Worm (Caenorhabditis elegans) whole organism, L1 larva: Measurements from ENCODE around the gene ZK1010.10.

ENCODE experiments used
- C16A3.4 ChIP-seq: fragments of 150-350 bp; optimal IDR thresholded peaks from 2 replicates; lab custom pipeline; 2014; ENCODE audit warnings: missing biosample characterization, missing genetic modification characterization
- F16B12.6 ChIP-seq: fragments of 150-350 bp; optimal IDR thresholded peaks from 2 replicates; lab custom pipeline; 2014; ENCODE audit warnings: missing biosample characterization, missing genetic modification characterization
- alr-1 ChIP-seq: fragments of 200-800 bp; sonication (Bioruptor generic); optimal IDR thresholded peaks from 2 replicates; lab custom pipeline; 2018; ENCODE audit warnings: borderline replicate concordance, mild to moderate bottlenecking, missing genetic modification characterization, missing compliant biosample characterization
- blmp-1 ChIP-seq: fragments of 150-350 bp; optimal IDR thresholded peaks from 2 replicates; lab custom pipeline; 2014; ENCODE audit warnings: missing biosample characterization, missing genetic modification characterization
- ceh-63 ChIP-seq: fragments of 200-800 bp; sonication (Bioruptor generic); optimal IDR thresholded peaks from 2 replicates; lab custom pipeline; 2018; ENCODE audit warnings: mild to moderate bottlenecking, missing genetic modification characterization, missing compliant biosample characterization
- ceh-8 ChIP-seq: fragments of 200-800 bp; sonication (Bioruptor generic); optimal IDR thresholded peaks from 2 replicates; lab custom pipeline; 2018; ENCODE audit warnings: mild to moderate bottlenecking, missing genetic modification characterization, moderate library complexity, missing compliant biosample characterization
- ceh-82 ChIP-seq, 3 experiments: fragments of 150-350 bp in 1 of 3; sonication (generic microtip) in 2 of 3; optimal IDR thresholded peaks; 2 replicates each; lab custom pipeline; 2014 to 2017; ENCODE audit warnings: missing biosample characterization in 3 of 3, missing genetic modification characterization in 3 of 3
- ceh-90 ChIP-seq: sonication (generic microtip); optimal IDR thresholded peaks from 2 replicates; lab custom pipeline; 2016; ENCODE audit warnings: missing genetic modification characterization, missing compliant biosample characterization
- ces-1 ChIP-seq: fragments of 150-350 bp; optimal IDR thresholded peaks from 2 replicates; lab custom pipeline; 2014; ENCODE audit warnings: missing biosample characterization, missing genetic modification reagents, missing genetic modification characterization
- dpl-1 ChIP-seq, 3 experiments: fragments of 150-350 bp in 2 of 3; sonication (generic microtip) in 1 of 3; optimal IDR thresholded peaks; 2 replicates each; lab custom pipeline; 2014 to 2017; ENCODE audit warnings: missing biosample characterization in 3 of 3, missing genetic modification characterization in 3 of 3, missing genetic modification reagents in 3 of 3
- dsc-1 ChIP-seq: sonication (generic microtip); optimal IDR thresholded peaks from 2 replicates; lab custom pipeline; 2016; ENCODE audit warnings: mild to moderate bottlenecking, missing genetic modification characterization, missing compliant biosample characterization
- efl-1 ChIP-seq, 4 experiments: fragments of 150-350 bp; optimal IDR thresholded peaks in 3 of 4; peaks in 1 of 4; 1 replicate in 1 of 4; 2 replicates in 3 of 4; lab custom pipeline; 2014; ENCODE audit warnings: missing biosample characterization in 2 of 4, missing genetic modification characterization in 2 of 4, missing genetic modification reagents in 2 of 4
- efl-3 ChIP-seq: fragments of 200-800 bp; sonication (Bioruptor generic); optimal IDR thresholded peaks from 2 replicates; lab custom pipeline; 2018; ENCODE audit warnings: mild to moderate bottlenecking, missing genetic modification characterization, missing compliant biosample characterization
- egl-27 ChIP-seq, 2 experiments: fragments of 150-350 bp in 1 of 2; sonication (generic microtip); optimal IDR thresholded peaks; 3 replicates each; lab custom pipeline; 2017 to 2018; ENCODE audit warnings: missing biosample characterization in 2 of 2, missing genetic modification characterization in 2 of 2, missing genetic modification reagents in 2 of 2
- elt-3 ChIP-seq, 6 experiments: fragments of 150-350 bp in 1 of 6; sonication (generic microtip); optimal IDR thresholded peaks; 2 replicates each; lab custom pipeline; 2017 to 2018; ENCODE audit warnings: missing biosample characterization in 6 of 6, missing genetic modification characterization in 6 of 6, inconsistent platforms in 1 of 6
- fkh-10 ChIP-seq: sonication (generic microtip); optimal IDR thresholded peaks from 2 replicates; lab custom pipeline; 2017; ENCODE audit warnings: missing biosample characterization, missing genetic modification reagents, missing genetic modification characterization
- fkh-8 ChIP-seq: sonication (generic microtip); optimal IDR thresholded peaks from 2 replicates; lab custom pipeline; 2016; ENCODE audit warnings: mild to moderate bottlenecking, missing genetic modification characterization, missing compliant biosample characterization
- hpl-2 ChIP-seq: fragments of 150-350 bp; optimal IDR thresholded peaks from 2 replicates; lab custom pipeline; 2014; ENCODE audit warnings: missing biosample characterization, missing genetic modification reagents, missing genetic modification characterization
- irx-1 ChIP-seq: sonication (generic microtip); optimal IDR thresholded peaks from 2 replicates; lab custom pipeline; 2016; ENCODE audit warnings: missing genetic modification characterization, missing compliant biosample characterization
- isw-1 ChIP-seq: fragments of 200-800 bp; sonication (Bioruptor generic); IDR thresholded peaks from 2 replicates; pipeline ENCODE4 v1.3.6; 2022; ENCODE audit warnings: missing genetic modification characterization, missing compliant biosample characterization
- jun-1 ChIP-seq: fragments of 150-350 bp; optimal IDR thresholded peaks from 2 replicates; lab custom pipeline; 2014; ENCODE audit warnings: missing biosample characterization, missing genetic modification reagents, missing genetic modification characterization
- lin-15B ChIP-seq: fragments of 150-350 bp; sonication (generic microtip); optimal IDR thresholded peaks from 3 replicates; lab custom pipeline; 2014; ENCODE audit warnings: missing biosample characterization, missing genetic modification characterization
- lin-35 ChIP-seq, 2 experiments: fragments of 150-350 bp; optimal IDR thresholded peaks; 2 replicates each; lab custom pipeline; 2014; ENCODE audit warnings: missing biosample characterization in 2 of 2, missing genetic modification characterization in 2 of 2, missing genetic modification reagents in 2 of 2
- lin-39 ChIP-seq: fragments of 150-350 bp; optimal IDR thresholded peaks from 2 replicates; lab custom pipeline; 2014; ENCODE audit warnings: missing biosample characterization, missing genetic modification reagents, missing genetic modification characterization
- lsy-2 ChIP-seq, 2 experiments: fragments of 150-350 bp; optimal IDR thresholded peaks; 2 replicates each; lab custom pipeline; 2014; ENCODE audit warnings: missing biosample characterization in 2 of 2, missing genetic modification characterization in 2 of 2
- mab-9 ChIP-seq: fragments of 200-800 bp; sonication (Bioruptor generic); IDR thresholded peaks from 2 replicates; pipeline ENCODE4 v1.3.6; 2022; ENCODE audit warnings: missing genetic modification reagents, missing genetic modification characterization, missing compliant biosample characterization
- mdl-1 ChIP-seq, 2 experiments: fragments of 150-350 bp; optimal IDR thresholded peaks; 2 replicates each; lab custom pipeline; 2014 to 2017; ENCODE audit warnings: missing biosample characterization in 2 of 2, missing genetic modification characterization in 2 of 2, inconsistent platforms in 1 of 2
- mef-2 ChIP-seq: fragments of 150-350 bp; optimal IDR thresholded peaks from 2 replicates; lab custom pipeline; 2014; ENCODE audit warnings: missing biosample characterization, missing genetic modification characterization
- mep-1 ChIP-seq: fragments of 150-350 bp; optimal IDR thresholded peaks from 2 replicates; lab custom pipeline; 2014; ENCODE audit warnings: missing biosample characterization, missing genetic modification characterization
- nhr-20 ChIP-seq: sonication (generic microtip); optimal IDR thresholded peaks from 2 replicates; lab custom pipeline; 2016; ENCODE audit warnings: mild to moderate bottlenecking, missing genetic modification characterization, missing compliant biosample characterization
- nhr-237 ChIP-seq: fragments of 150-350 bp; optimal IDR thresholded peaks from 2 replicates; lab custom pipeline; 2014; ENCODE audit warnings: missing biosample characterization, missing genetic modification characterization
- nhr-28 ChIP-seq: fragments of 150-350 bp; optimal IDR thresholded peaks from 2 replicates; lab custom pipeline; 2014; ENCODE audit warnings: missing biosample characterization, missing genetic modification characterization
- nhr-76 ChIP-seq: sonication (generic microtip); optimal IDR thresholded peaks from 2 replicates; lab custom pipeline; 2017; ENCODE audit warnings: missing biosample characterization, missing genetic modification characterization
- nhr-90 ChIP-seq: sonication (generic microtip); optimal IDR thresholded peaks from 2 replicates; lab custom pipeline; 2016; ENCODE audit warnings: mild to moderate bottlenecking, missing genetic modification characterization, missing compliant biosample characterization; ENCODE audit not compliant: poor library complexity
- pag-3 ChIP-seq: sonication (generic microtip); optimal IDR thresholded peaks from 2 replicates; lab custom pipeline; 2017; ENCODE audit warnings: missing genetic modification characterization, mild to moderate bottlenecking, missing compliant biosample characterization, antibody characterized with exemption, borderline replicate concordance; ENCODE audit not compliant: insufficient read depth
- pax-3 ChIP-seq: fragments of 200-800 bp; sonication (Bioruptor generic); optimal IDR thresholded peaks from 2 replicates; lab custom pipeline; 2018; ENCODE audit warnings: mild to moderate bottlenecking, missing genetic modification characterization, moderate library complexity, missing compliant biosample characterization
- rnt-1 ChIP-seq: sonication (generic microtip); optimal IDR thresholded peaks from 2 replicates; lab custom pipeline; 2016; ENCODE audit warnings: mild to moderate bottlenecking, missing genetic modification characterization, moderate library complexity, missing compliant biosample characterization
- skn-1 ChIP-seq: fragments of 150-350 bp; optimal IDR thresholded peaks from 2 replicates; lab custom pipeline; 2014; ENCODE audit warnings: missing biosample characterization, missing genetic modification characterization
- snu-23 ChIP-seq: sonication (generic microtip); optimal IDR thresholded peaks from 2 replicates; lab custom pipeline; 2016; ENCODE audit warnings: missing genetic modification characterization, missing compliant biosample characterization
- sptf-1 ChIP-seq: fragments of 150-350 bp; optimal IDR thresholded peaks from 2 replicates; lab custom pipeline; 2014; ENCODE audit warnings: missing biosample characterization, missing genetic modification characterization
- swsn-7 ChIP-seq: sonication (generic microtip); optimal IDR thresholded peaks from 2 replicates; lab custom pipeline; 2016; ENCODE audit warnings: missing genetic modification characterization, missing compliant biosample characterization
- unc-130 ChIP-seq: fragments of 150-350 bp; optimal IDR thresholded peaks from 2 replicates; lab custom pipeline; 2017; ENCODE audit warnings: missing biosample characterization, missing genetic modification characterization, inconsistent platforms
- unc-62 ChIP-seq: fragments of 150-350 bp; optimal IDR thresholded peaks from 2 replicates; lab custom pipeline; 2014; ENCODE audit warnings: missing biosample characterization, missing genetic modification reagents, missing genetic modification characterization
- unc-86 ChIP-seq: sonication (generic microtip); optimal IDR thresholded peaks from 2 replicates; lab custom pipeline; 2016; ENCODE audit warnings: missing genetic modification characterization, missing compliant biosample characterization
- vab-15 ChIP-seq: sonication (generic microtip); optimal IDR thresholded peaks from 2 replicates; lab custom pipeline; 2017; ENCODE audit warnings: missing genotype, mild to moderate bottlenecking, missing genetic modification characterization, missing compliant biosample characterization
- xbp-1 ChIP-seq: sonication (generic microtip); optimal IDR thresholded peaks from 2 replicates; lab custom pipeline; 2016; ENCODE audit warnings: missing genetic modification characterization, missing compliant biosample characterization
- ztf-4 ChIP-seq: fragments of 150-350 bp; optimal IDR thresholded peaks from 2 replicates; lab custom pipeline; 2014; ENCODE audit warnings: missing biosample characterization, missing genetic modification characterization

Gene ZK1010.10

DNA sequence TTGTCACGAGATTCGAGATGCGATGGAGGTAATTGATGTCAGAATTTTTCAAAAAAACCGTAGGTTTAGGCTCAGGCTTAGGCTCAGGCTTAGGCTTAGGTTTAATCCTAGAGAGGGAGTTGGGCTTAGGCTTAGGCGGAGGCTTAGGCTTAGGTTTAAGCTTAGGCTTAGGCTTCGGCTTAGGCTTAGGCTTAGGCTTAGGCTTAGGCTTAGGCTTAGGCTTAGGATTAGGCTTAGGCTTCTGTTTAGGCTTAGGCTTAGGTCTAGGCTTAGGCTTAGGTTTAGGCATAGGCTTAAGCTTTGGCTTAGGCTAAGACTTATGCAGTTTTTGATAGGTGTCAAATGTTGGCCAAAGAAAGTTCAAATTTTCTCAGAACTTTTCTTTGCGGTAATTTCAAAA, 2.1 kb downstream of the ZK1010.10 start:
- TF ChIP-seq rnt-1 (tag; lab: Kevin White, UChicago) (no peak), vab-15 (tag; lab: Kevin White, UChicago) (no peak), efl-3 (GFP tag; lab: Kevin White, UChicago) (no peak), isw-1 (no peak), nhr-28 (no peak), xbp-1 (tag; lab: Kevin White, UChicago) (no peak), unc-86 (tag; lab: Kevin White, UChicago) (no peak), unc-130 (tag; lab: Kevin White, UChicago) (no peak), ceh-63 (GFP tag; lab: Kevin White, UChicago) (no peak), ceh-90 (tag; lab: Kevin White, UChicago) (no peak), fkh-8 (tag; lab: Kevin White, UChicago) (no peak), pax-3 (no peak), dsc-1 (tag; lab: Kevin White, UChicago) (no peak), sptf-1 (tag; lab: Kevin White, UChicago) (no peak), lin-39 (tag; lab: Kevin White, UChicago) (no peak)

DNA sequence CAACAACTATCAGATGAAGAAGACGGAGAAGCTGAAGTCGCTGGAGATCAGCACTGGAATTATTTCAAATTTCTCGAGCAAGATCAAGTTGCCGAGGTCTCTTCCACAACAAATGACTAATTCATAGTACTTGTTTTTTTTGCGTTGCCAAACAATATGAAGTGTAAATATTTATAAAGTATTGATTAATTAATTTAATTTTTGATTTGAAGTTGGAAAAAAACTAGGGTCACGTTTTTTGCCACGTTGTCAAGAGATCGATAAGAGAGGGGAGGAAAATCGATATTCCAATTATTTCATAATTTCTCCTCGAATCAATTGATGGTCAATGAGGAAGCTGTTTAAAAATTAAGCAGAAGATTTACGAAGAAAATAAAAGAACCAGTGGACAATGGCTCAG, 3.0 kb downstream of the ZK1010.10 start, which contains the start of gene snf-7:
TSS of gene snf-7 (plus strand) at position 301 of the 400 bp plus-strand sequence.
- TF ChIP-seq skn-1 (tag; lab: Kevin White, UChicago) (no peak), mab-9 (GFP tag; lab: Robert Waterston, UW) (no peak), nhr-237 (no peak), F16B12.6 (tag; lab: Kevin White, UChicago) (no peak), jun-1 (tag; lab: Kevin White, UChicago) (no peak), ceh-82 (tag; optimal IDR thresholded peaks at IDR 0.05; lab: Kevin White, UChicago) (no peak), fkh-10 (GFP tag; lab: Kevin White, UChicago) (no peak), lin-35 (GFP tag; optimal IDR thresholded peaks at IDR 0.05; lab: Kevin White, UChicago) (no peak)

DNA sequence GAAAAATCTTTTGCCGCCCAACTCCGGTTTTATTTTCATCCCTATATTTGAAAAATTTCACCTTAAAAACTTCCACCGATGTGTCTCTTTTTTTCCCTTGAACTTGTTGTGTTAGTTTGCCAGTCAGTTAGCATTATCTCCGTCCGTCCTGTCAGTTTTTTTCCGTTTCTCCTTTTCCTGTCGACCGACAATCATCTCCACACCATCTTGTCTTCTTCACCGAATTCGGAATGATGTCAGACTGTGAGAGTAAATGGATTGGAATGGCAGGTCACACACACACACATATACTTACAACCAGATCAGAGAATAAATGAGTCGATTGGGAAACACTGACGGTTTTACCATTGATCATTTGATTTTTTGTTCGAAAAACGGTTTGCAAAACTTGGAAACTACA, 9.7 kb downstream of the ZK1010.10 start:
- TF ChIP-seq ztf-4 (tag; lab: Kevin White, UChicago) (no peak), alr-1 (tag; lab: Kevin White, UChicago) (no peak), pag-3 (tag; lab: Kevin White, UChicago) (peak; percentile 34), egl-27 (tag; optimal IDR thresholded peaks at IDR 0.05; lab: Kevin White, UChicago) (no peak), efl-1 (optimal IDR thresholded peaks at IDR 0.05; lab: Kevin White, UChicago) (no peak), efl-1 (GFP tag; optimal IDR thresholded peaks at IDR 0.05 in 1 of 2; lab: Kevin White, UChicago) (peak in 1 of 2 experiments; percentile 92), mab-9 (GFP tag; lab: Robert Waterston, UW) (no peak), ces-1 (GFP tag; lab: Kevin White, UChicago) (no peak), lsy-2 (tag; optimal IDR thresholded peaks at IDR 0.05; lab: Kevin White, UChicago) (peak in 1 of 2 experiments; percentile 49), mef-2 (tag; lab: Kevin White, UChicago) (no peak), hpl-2 (no peak), irx-1 (tag; lab: Kevin White, UChicago) (no peak), isw-1 (no peak), skn-1 (tag; lab: Kevin White, UChicago) (no peak), dpl-1 (GFP tag; optimal IDR thresholded peaks at IDR 0.05; lab: Kevin White, UChicago) (no peak), jun-1 (tag; lab: Kevin White, UChicago) (no peak), mep-1 (tag; lab: Kevin White, UChicago) (peak; percentile 8), fkh-8 (tag; lab: Kevin White, UChicago) (no peak), snu-23 (GFP tag; lab: Kevin White, UChicago) (peak; percentile 65), mdl-1 (tag; optimal IDR thresholded peaks at IDR 0.05; lab: Kevin White, UChicago) (no peak), blmp-1 (tag; lab: Kevin White, UChicago) (peak; percentile 85), ceh-63 (GFP tag; lab: Kevin White, UChicago) (no peak), lin-35 (GFP tag; optimal IDR thresholded peaks at IDR 0.05; lab: Kevin White, UChicago) (peak in 1 of 2 experiments; percentile 24), nhr-76 (no peak), elt-3 (tag; optimal IDR thresholded peaks at IDR 0.05; lab: Kevin White, UChicago) (peak in 1 of 6 experiments; percentile 65), lin-15B (tag; lab: Kevin White, UChicago) (no peak), vab-15 (tag; lab: Kevin White, UChicago) (peak; percentile 31), ceh-8 (GFP tag; lab: Kevin White, UChicago) (no peak), nhr-20 (peak; percentile 75), C16A3.4 (tag; lab: Kevin White, UChicago) (no peak), pax-3 (no peak), unc-130 (tag; lab: Kevin White, UChicago) (peak; percentile 35), swsn-7 (tag; lab: Kevin White, UChicago) (no peak), nhr-90 (tag; lab: Kevin White, UChicago) (peak; percentile 15), unc-62 (GFP tag; lab: Kevin White, UChicago) (no peak), rnt-1 (tag; lab: Kevin White, UChicago) (no peak)
